Fruit fly (Drosophila melanogaster) whole organism, embryonic: ENCODE data around the gene CG33293.

Experiments used
- Ada2b ChIP-seq: fragments of 200-800 bp; sonication (Bioruptor generic); IDR thresholded peaks from 2 replicates; pipeline ENCODE4 v1.3.6; 2022; ENCODE audit warnings: missing biosample characterization, missing genetic modification characterization
- CG10959 ChIP-seq: fragments of 200-800 bp; sonication (Bioruptor generic); IDR thresholded peaks from 2 replicates; pipeline ENCODE4 v1.3.6; 2022; ENCODE audit warnings: missing biosample characterization, missing genetic modification characterization
- CG15696 ChIP-seq: fragments of 200-800 bp; sonication (Bioruptor generic); optimal IDR thresholded peaks from 2 replicates; lab custom pipeline; 2019; ENCODE audit warnings: missing biosample characterization, mild to moderate bottlenecking, missing genetic modification characterization, moderate library complexity
- CG1603 ChIP-seq: fragments of 200-800 bp; sonication (Bioruptor generic); optimal IDR thresholded peaks from 2 replicates; lab custom pipeline; 2019; ENCODE audit warnings: missing biosample characterization, mild to moderate bottlenecking, missing genetic modification characterization, moderate library complexity
- CG1647 ChIP-seq: fragments of 200-800 bp; sonication (Bioruptor generic); optimal IDR thresholded peaks from 3 replicates; lab custom pipeline; 2016; ENCODE audit warnings: missing biosample characterization, missing genetic modification characterization
- CG16863 ChIP-seq: fragments of 200-800 bp; sonication (Bioruptor generic); optimal IDR thresholded peaks from 3 replicates; lab custom pipeline; 2016; ENCODE audit warnings: missing biosample characterization, missing genetic modification characterization
- CG1792 ChIP-seq: fragments of 200-800 bp; sonication (Bioruptor generic); optimal IDR thresholded peaks from 2 replicates; lab custom pipeline; 2016; ENCODE audit warnings: missing biosample characterization, missing genetic modification characterization
- CG18262 ChIP-seq: fragments of 200-800 bp; optimal IDR thresholded peaks from 3 replicates; lab custom pipeline; 2019; ENCODE audit warnings: missing biosample characterization, mild to moderate bottlenecking, missing genetic modification characterization, moderate library complexity
- CG18599 ChIP-seq: fragments of 200-800 bp; sonication (Bioruptor generic); optimal IDR thresholded peaks from 3 replicates; lab custom pipeline; 2017; ENCODE audit warnings: missing biosample characterization, missing genetic modification characterization, mild to moderate bottlenecking, moderate library complexity, missing genetic modification reagents
- CG2889 ChIP-seq: fragments of 200-800 bp; sonication (Bioruptor generic); IDR thresholded peaks from 3 replicates; pipeline ENCODE4 v1.3.6; 2022; ENCODE audit warnings: missing biosample characterization, missing genetic modification characterization
- CG31388 ChIP-seq: fragments of 200-800 bp; sonication (Bioruptor generic); optimal IDR thresholded peaks from 2 replicates; lab custom pipeline; 2016; ENCODE audit warnings: missing biosample characterization, missing genetic modification characterization
- CG31441 ChIP-seq: fragments of 200-800 bp; sonication (Bioruptor generic); IDR thresholded peaks from 2 replicates; pipeline ENCODE4 v1.3.6; 2022; ENCODE audit warnings: missing biosample characterization, missing genetic modification characterization
- CG32767 ChIP-seq: fragments of 200-800 bp; sonication (Bioruptor generic); IDR thresholded peaks from 2 replicates; pipeline ENCODE4 v1.3.6; 2022; ENCODE audit warnings: missing biosample characterization, missing genetic modification characterization
- CG6272 ChIP-seq: fragments of 200-800 bp; sonication (Bioruptor generic); IDR thresholded peaks from 2 replicates; pipeline ENCODE4 v1.3.6; 2022; ENCODE audit warnings: missing biosample characterization, missing genetic modification characterization
- D ChIP-seq, 2 experiments: fragments of 200-800 bp in 1 of 2; fragments of >200 bp in 1 of 2; sonication (Bioruptor generic) in 1 of 2; optimal IDR thresholded peaks; 2 replicates in 1 of 2; 3 replicates in 1 of 2; lab custom pipeline; 2017; ENCODE audit warnings: mild to moderate bottlenecking in 1 of 2, missing biosample characterization in 1 of 2, missing genetic modification characterization in 1 of 2, missing genetic modification reagents in 1 of 2
- Dad ChIP-seq: fragments of 200-800 bp; sonication (Bioruptor generic); optimal IDR thresholded peaks from 3 replicates; lab custom pipeline; 2016; ENCODE audit warnings: missing biosample characterization, missing genetic modification characterization
- Dek ChIP-seq: fragments of 200-800 bp; sonication (Bioruptor generic); optimal IDR thresholded peaks from 3 replicates; lab custom pipeline; 2019; ENCODE audit warnings: missing biosample characterization, mild to moderate bottlenecking, missing genetic modification characterization, moderate library complexity
- Fer1 ChIP-seq: fragments of 200-800 bp; sonication (Bioruptor generic); optimal IDR thresholded peaks from 2 replicates; lab custom pipeline; 2017; ENCODE audit warnings: missing biosample characterization, mild to moderate bottlenecking, missing genetic modification characterization
- H2.0 ChIP-seq: fragments of 200-800 bp; sonication (Bioruptor generic); IDR thresholded peaks from 2 replicates; pipeline ENCODE4 v1.3.6; 2022; ENCODE audit warnings: missing biosample characterization, missing genetic modification characterization
- HLH3B ChIP-seq: fragments of 200-800 bp; sonication (Bioruptor generic); IDR thresholded peaks from 2 replicates; pipeline ENCODE4 v1.3.6; 2022; ENCODE audit warnings: missing biosample characterization, missing genetic modification characterization
- Hr78 ChIP-seq, 2 experiments: fragments of 200-800 bp in 1 of 2; fragments of >200 bp in 1 of 2; sonication (Bioruptor generic) in 1 of 2; optimal IDR thresholded peaks; 2 replicates each; lab custom pipeline; 2017 to 2019; ENCODE audit warnings: missing biosample characterization in 2 of 2, missing genetic modification characterization in 2 of 2, mild to moderate bottlenecking in 1 of 2, moderate library complexity in 1 of 2
- Lim3 ChIP-seq: fragments of 200-800 bp; sonication (Bioruptor generic); IDR thresholded peaks from 2 replicates; pipeline ENCODE4 v1.3.6; 2022; ENCODE audit warnings: missing biosample characterization, missing genetic modification characterization
- Nf-YA ChIP-seq: fragments of 200-800 bp; sonication (Bioruptor generic); IDR thresholded peaks from 2 replicates; pipeline ENCODE4 v1.3.6; 2022; ENCODE audit warnings: missing biosample characterization, missing genetic modification characterization
- NfI ChIP-seq: fragments of 200-800 bp; sonication (Bioruptor generic); optimal IDR thresholded peaks from 3 replicates; lab custom pipeline; 2018; ENCODE audit warnings: missing biosample characterization, mild to moderate bottlenecking, missing genetic modification characterization, moderate library complexity
- Opbp ChIP-seq: fragments of 200-800 bp; sonication (Bioruptor generic); IDR thresholded peaks from 3 replicates; pipeline ENCODE4 v1.3.6; 2022; ENCODE audit warnings: missing biosample characterization, missing genetic modification characterization; ENCODE audit not compliant: partially characterized antibody
- Sox100B ChIP-seq: fragments of 200-800 bp; sonication (Bioruptor generic); optimal IDR thresholded peaks from 3 replicates; lab custom pipeline; 2018; ENCODE audit warnings: missing biosample characterization, mild to moderate bottlenecking, missing genetic modification characterization
- Ssrp ChIP-seq: fragments of 200-800 bp; sonication (Bioruptor generic); optimal IDR thresholded peaks from 2 replicates; lab custom pipeline; 2018; ENCODE audit warnings: missing biosample characterization, mild to moderate bottlenecking, missing genetic modification characterization, moderate library complexity
- Taf1 ChIP-seq: fragments of 200-800 bp; sonication (Bioruptor generic); IDR thresholded peaks from 2 replicates; pipeline ENCODE4 v1.3.6; 2022; ENCODE audit warnings: missing biosample characterization, missing genetic modification characterization
- Vsx1 ChIP-seq: fragments of 200-800 bp; sonication (Bioruptor generic); optimal IDR thresholded peaks from 2 replicates; lab custom pipeline; 2017; ENCODE audit warnings: missing biosample characterization, mild to moderate bottlenecking, missing genetic modification characterization, missing genetic modification reagents
- YL-1 ChIP-seq: fragments of 200-800 bp; sonication (Bioruptor generic); optimal IDR thresholded peaks from 3 replicates; lab custom pipeline; 2017; ENCODE audit warnings: missing biosample characterization, mild to moderate bottlenecking, missing genetic modification characterization
- al ChIP-seq: fragments of 200-800 bp; sonication (Bioruptor generic); IDR thresholded peaks from 2 replicates; pipeline ENCODE4 v1.3.6; 2022; ENCODE audit warnings: missing biosample characterization, missing genetic modification characterization
- ase ChIP-seq: fragments of 200-800 bp; sonication (Bioruptor generic); IDR thresholded peaks from 3 replicates; pipeline ENCODE4 v1.3.6; 2022; ENCODE audit warnings: missing biosample characterization, missing genetic modification characterization
- bowl ChIP-seq: fragments of 200-800 bp; sonication (Bioruptor generic); IDR thresholded peaks from 2 replicates; pipeline ENCODE4 v1.3.6; 2022; ENCODE audit warnings: missing biosample characterization, missing genetic modification characterization
- br ChIP-seq: fragments of >200 bp; optimal IDR thresholded peaks from 2 replicates; lab custom pipeline; 2017
- dati ChIP-seq: fragments of 200-800 bp; sonication (Bioruptor generic); IDR thresholded peaks from 2 replicates; pipeline ENCODE4 v1.3.6; 2022; ENCODE audit warnings: missing biosample characterization, missing genetic modification characterization
- ems ChIP-seq: fragments of 200-800 bp; sonication (Bioruptor generic); optimal IDR thresholded peaks from 3 replicates; lab custom pipeline; 2016; ENCODE audit warnings: missing biosample characterization, missing genetic modification characterization
- en ChIP-seq: fragments of 200-800 bp; sonication (Bioruptor generic); optimal IDR thresholded peaks from 2 replicates; lab custom pipeline; 2016; ENCODE audit warnings: missing biosample characterization, missing genetic modification characterization
- fru ChIP-seq: fragments of >200 bp; optimal IDR thresholded peaks from 2 replicates; lab custom pipeline; 2017
- gro ChIP-seq: fragments of 200-800 bp; sonication (Bioruptor generic); optimal IDR thresholded peaks from 2 replicates; lab custom pipeline; 2016; ENCODE audit warnings: missing biosample characterization, missing genetic modification characterization
- hkb ChIP-seq, 2 experiments: fragments of 200-800 bp in 1 of 2; fragments of >200 bp in 1 of 2; sonication (Bioruptor generic) in 1 of 2; IDR thresholded peaks in 1 of 2; optimal IDR thresholded peaks in 1 of 2; 2 replicates each; pipeline versions ENCODE4 v1.3.6 to Lab custom; 2017 to 2022; ENCODE audit warnings: missing biosample characterization in 1 of 2, missing genetic modification characterization in 1 of 2
- lola ChIP-seq, 3 experiments: fragments of >200 bp in 2 of 3; fragments of 200-800 bp in 1 of 3; sonication (Bioruptor generic) in 1 of 3; optimal IDR thresholded peaks; 2 replicates each; lab custom pipeline; 2017 to 2019; ENCODE audit warnings: missing biosample characterization in 3 of 3, missing genetic modification characterization in 3 of 3, mild to moderate bottlenecking in 1 of 3, moderate library complexity in 1 of 3
- mam ChIP-seq: fragments of 200-800 bp; sonication (Bioruptor generic); optimal IDR thresholded peaks from 3 replicates; lab custom pipeline; 2016; ENCODE audit warnings: missing biosample characterization, missing genetic modification characterization
- mld ChIP-seq: fragments of 200-800 bp; sonication (Bioruptor generic); IDR thresholded peaks from 3 replicates; pipeline ENCODE4 v1.3.6; 2022; ENCODE audit warnings: missing biosample characterization, missing genetic modification characterization; ENCODE audit not compliant: partially characterized antibody
- pnt ChIP-seq: fragments of 200-800 bp; sonication (Bioruptor generic); optimal IDR thresholded peaks from 3 replicates; lab custom pipeline; 2016; ENCODE audit warnings: missing biosample characterization, missing genetic modification characterization
- pzg ChIP-seq: fragments of 200-800 bp; sonication (Bioruptor generic); optimal IDR thresholded peaks from 3 replicates; lab custom pipeline; 2018; ENCODE audit warnings: missing biosample characterization, mild to moderate bottlenecking, missing genetic modification characterization, moderate library complexity
- schlank ChIP-seq: fragments of 200-800 bp; sonication (Bioruptor generic); optimal IDR thresholded peaks from 2 replicates; lab custom pipeline; 2018; ENCODE audit warnings: missing biosample characterization, mild to moderate bottlenecking, missing genetic modification characterization
- sim ChIP-seq: fragments of 200-800 bp; sonication (Bioruptor generic); IDR thresholded peaks from 2 replicates; pipeline ENCODE4 v1.3.6; 2022; ENCODE audit warnings: missing biosample characterization, missing genetic modification characterization
- sisA ChIP-seq: fragments of 200-800 bp; sonication (Bioruptor generic); IDR thresholded peaks from 2 replicates; pipeline ENCODE4 v1.3.6; 2022; ENCODE audit warnings: missing biosample characterization, missing genetic modification characterization
- sr ChIP-seq: fragments of 200-800 bp; sonication (Bioruptor generic); IDR thresholded peaks from 3 replicates; pipeline ENCODE4 v1.3.6; 2022; ENCODE audit warnings: missing biosample characterization, missing genetic modification characterization
- trh ChIP-seq: fragments of 200-800 bp; sonication (Bioruptor generic); optimal IDR thresholded peaks from 2 replicates; lab custom pipeline; 2016; ENCODE audit warnings: missing biosample characterization, missing genetic modification characterization
- zen2 ChIP-seq: fragments of 200-800 bp; sonication (Bioruptor generic); IDR thresholded peaks from 3 replicates; pipeline ENCODE4 v1.3.6; 2022; ENCODE audit warnings: missing biosample characterization, missing genetic modification characterization; ENCODE audit not compliant: partially characterized antibody

CG33293 gene

DNA sequence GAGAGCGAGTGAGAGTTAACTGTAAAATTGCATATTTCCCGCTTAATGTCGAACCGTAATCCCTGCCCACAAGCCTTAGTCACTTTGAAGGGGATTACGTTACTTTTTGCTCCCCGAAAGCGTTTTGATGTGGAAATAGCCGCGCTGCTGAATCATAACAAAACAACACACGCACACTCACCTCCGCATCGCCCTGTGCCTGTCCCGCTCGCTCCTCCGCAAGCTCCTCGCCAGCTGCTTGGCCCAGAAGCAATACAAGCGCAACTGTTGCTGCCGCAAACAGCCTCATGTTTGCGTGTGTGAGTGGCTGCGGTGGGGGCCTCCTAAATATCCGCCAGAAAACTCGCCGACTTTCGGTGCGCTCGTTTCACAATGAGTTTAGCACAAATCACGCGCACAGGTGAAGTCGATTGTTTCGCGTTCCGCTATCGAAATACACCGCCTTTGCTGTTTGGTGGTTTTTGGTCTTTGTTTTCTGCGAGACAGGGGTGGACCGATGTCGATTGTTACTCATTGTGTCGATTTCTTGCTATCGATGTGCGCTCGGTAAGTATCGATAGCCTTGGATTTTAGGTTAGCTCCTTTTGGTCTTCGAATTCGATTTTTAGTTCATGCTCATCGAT is 10.8 kb upstream of the CG33293 start, which contains the start of gene CtsF (continued):
- no peak for TF ChIP-seq schlank (tag; lab: Kevin White, UChicago)
- TF ChIP-seq CG15696 (tag; lab: Kevin White, UChicago), result no peak
- TF ChIP-seq CG18262 (tag; lab: Kevin White, UChicago), result no peak
- peak; percentile 1 for TF ChIP-seq Dad (GFP tag; lab: Kevin White, UChicago)
- no peak for TF ChIP-seq CG6272 (GFP tag; lab: Robert Waterston, UW)
- TF ChIP-seq sisA (GFP tag; lab: Robert Waterston, UW), result no peak
- TF ChIP-seq mam, result no peak
- TF ChIP-seq zen2 (GFP tag; lab: Robert Waterston, UW), result peak; percentile 100
- TF ChIP-seq CG16863 (GFP tag; lab: Kevin White, UChicago), result no peak
- TF ChIP-seq sr (GFP tag; lab: Robert Waterston, UW), result no peak
- TF ChIP-seq br (lab: Kevin White, UChicago), result no peak
- TF ChIP-seq CG1603 (tag; lab: Kevin White, UChicago), result peak; percentile 48
- no peak for TF ChIP-seq CG2889 (GFP tag; lab: Robert Waterston, UW)
- no peak for TF ChIP-seq bowl (GFP tag; lab: Robert Waterston, UW)
- TF ChIP-seq mld (GFP tag; lab: Robert Waterston, UW), result peak; percentile 99
- no peak for TF ChIP-seq CG31388 (GFP tag; lab: Kevin White, UChicago)
- TF ChIP-seq sim, result no peak
- no peak for TF ChIP-seq Taf1 (GFP tag; lab: Robert Waterston, UW)
- no peak for TF ChIP-seq dati (GFP tag; lab: Robert Waterston, UW)
- no peak for TF ChIP-seq trh (GFP tag; lab: Kevin White, UChicago)
- TF ChIP-seq CG10959 (GFP tag; lab: Robert Waterston, UW), result no peak
- no peak for TF ChIP-seq en (GFP tag; lab: Kevin White, UChicago)
- no peak for TF ChIP-seq al (GFP tag; lab: Robert Waterston, UW)
- no peak for TF ChIP-seq hkb (optimal IDR thresholded peaks at IDR 0.05; lab: Kevin White, UChicago)
- no peak for TF ChIP-seq hkb (GFP tag; IDR thresholded peaks at IDR 0.05; lab: Robert Waterston, UW)
- TF ChIP-seq ase, result no peak
- TF ChIP-seq lola (GFP tag; optimal IDR thresholded peaks at IDR 0.05; lab: Kevin White, UChicago), result no peak
- TF ChIP-seq Ada2b (GFP tag; lab: Robert Waterston, UW), result no peak
- peak; percentile 12 for TF ChIP-seq CG1792 (GFP tag; lab: Kevin White, UChicago)
- TF ChIP-seq Lim3, result no peak
- TF ChIP-seq CG31441 (GFP tag; lab: Robert Waterston, UW), result no peak
- peak; percentile 32 for TF ChIP-seq ems (GFP tag; lab: Kevin White, UChicago)
- peak; percentile 4 for TF ChIP-seq NfI (GFP tag; lab: Kevin White, UChicago)
- no peak for TF ChIP-seq pnt (GFP tag; lab: Kevin White, UChicago)
- peak; percentile 81 for TF ChIP-seq YL-1 (GFP tag; lab: Kevin White, UChicago)
- TF ChIP-seq CG32767 (GFP tag; lab: Robert Waterston, UW), result no peak
- TF ChIP-seq Vsx1 (GFP tag; lab: Kevin White, UChicago), result no peak
- peak; percentile 68 for TF ChIP-seq Fer1 (GFP tag; lab: Kevin White, UChicago)
- TF ChIP-seq gro (GFP tag; lab: Kevin White, UChicago), result peak; percentile 57
- TF ChIP-seq CG1647 (GFP tag; lab: Kevin White, UChicago), result no peak
- TF ChIP-seq Dek (tag; lab: Kevin White, UChicago), result no peak
- TF ChIP-seq D (optimal IDR thresholded peaks at IDR 0.05; lab: Kevin White, UChicago), result peak; percentile 71
- no peak for TF ChIP-seq D (GFP tag; optimal IDR thresholded peaks at IDR 0.05; lab: Kevin White, UChicago)
- no peak for TF ChIP-seq Hr78 (GFP tag; optimal IDR thresholded peaks at IDR 0.05; lab: Kevin White, UChicago)
- no peak for TF ChIP-seq Nf-YA (GFP tag; lab: Robert Waterston, UW)
- peak; percentile 55 for TF ChIP-seq CG18599
- no peak for TF ChIP-seq HLH3B (GFP tag; lab: Robert Waterston, UW)
- TF ChIP-seq pzg (GFP tag; lab: Kevin White, UChicago), result peak; percentile 93
- no peak for TF ChIP-seq fru
- peak; percentile 99 for TF ChIP-seq Opbp (GFP tag; lab: Robert Waterston, UW)
- no peak for TF ChIP-seq Sox100B (GFP tag; lab: Kevin White, UChicago)
- no peak for TF ChIP-seq Ssrp
- TF ChIP-seq H2.0 (GFP tag; lab: Robert Waterston, UW), result no peak
